Worm (Caenorhabditis elegans) whole organism, dauer: ENCODE results near the gene dao-2.

Experiments used
- unc-62 ChIP-seq: sonication (generic microtip); optimal IDR thresholded peaks from 2 replicates; lab custom pipeline; 2017; ENCODE audit warnings: missing biosample characterization, missing genetic modification reagents, missing genetic modification characterization

dao-2 gene

DNA sequence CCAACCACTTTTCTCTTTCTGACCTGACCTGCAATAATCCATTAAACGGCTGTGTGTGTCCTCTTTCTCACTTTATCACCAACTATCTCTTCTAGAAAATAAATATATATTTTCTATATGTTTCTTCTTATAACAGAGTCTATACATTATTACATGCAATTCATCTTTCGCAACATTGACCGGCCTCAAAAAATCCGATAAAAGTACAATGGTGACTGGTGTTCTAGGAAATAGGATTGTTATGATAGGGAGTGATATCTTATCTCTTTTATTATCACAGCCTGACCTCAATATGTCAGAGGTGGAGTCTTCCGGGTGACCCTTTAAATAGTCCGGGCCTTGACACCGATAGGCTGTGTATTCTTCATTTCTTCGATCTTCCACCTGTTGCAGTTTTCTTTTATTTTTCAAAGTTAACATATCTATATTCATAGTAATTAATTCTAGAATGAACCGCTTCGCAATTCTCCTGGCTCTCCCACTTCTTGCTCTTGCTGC, at the start of gene dao-2:
dao-2 (plus strand) TSS at position 448 of the 498 bp plus-strand sequence.
- no peak for TF ChIP-seq unc-62

DNA sequence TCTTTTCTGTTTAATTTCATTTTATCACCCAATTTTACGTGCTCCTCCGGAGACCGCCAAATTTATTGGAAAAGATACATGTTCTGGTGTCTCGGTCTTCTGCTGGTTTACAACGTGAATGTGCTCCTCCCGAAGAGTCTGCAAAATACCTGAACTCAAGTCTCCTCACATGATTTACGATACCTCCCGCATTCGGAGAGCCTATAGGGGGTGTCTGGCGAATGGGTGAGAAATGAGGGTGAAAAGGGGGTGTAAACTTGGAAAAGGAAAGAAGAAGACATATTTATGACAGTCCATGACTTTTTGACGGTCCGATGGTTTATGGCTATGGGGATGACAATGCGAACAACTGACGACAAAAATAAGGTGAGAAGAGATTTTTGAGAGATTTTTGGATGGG, 46.5 kb upstream of the dao-2 start:
- TF ChIP-seq unc-62: no peak

DNA sequence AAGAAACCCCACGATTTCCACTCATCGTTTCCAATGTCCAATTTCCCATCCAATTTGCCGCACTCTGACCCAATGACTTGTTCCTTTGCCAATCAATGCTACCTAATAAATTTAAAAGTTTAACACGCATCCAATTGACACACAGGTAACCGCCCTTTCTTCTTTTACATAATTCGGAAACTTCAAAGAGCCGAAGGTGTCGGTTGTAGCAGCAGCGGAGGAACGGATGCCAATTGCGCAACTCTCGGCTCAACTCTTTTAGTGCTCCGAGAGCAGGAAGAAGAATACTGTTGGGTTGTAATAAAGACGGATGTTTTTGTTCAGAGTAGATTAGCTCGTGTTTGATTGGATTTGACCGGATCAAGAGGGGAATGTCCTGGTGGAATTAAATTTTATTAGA, 45.5 kb upstream of the dao-2 start:
- TF ChIP-seq unc-62: no peak

DNA sequence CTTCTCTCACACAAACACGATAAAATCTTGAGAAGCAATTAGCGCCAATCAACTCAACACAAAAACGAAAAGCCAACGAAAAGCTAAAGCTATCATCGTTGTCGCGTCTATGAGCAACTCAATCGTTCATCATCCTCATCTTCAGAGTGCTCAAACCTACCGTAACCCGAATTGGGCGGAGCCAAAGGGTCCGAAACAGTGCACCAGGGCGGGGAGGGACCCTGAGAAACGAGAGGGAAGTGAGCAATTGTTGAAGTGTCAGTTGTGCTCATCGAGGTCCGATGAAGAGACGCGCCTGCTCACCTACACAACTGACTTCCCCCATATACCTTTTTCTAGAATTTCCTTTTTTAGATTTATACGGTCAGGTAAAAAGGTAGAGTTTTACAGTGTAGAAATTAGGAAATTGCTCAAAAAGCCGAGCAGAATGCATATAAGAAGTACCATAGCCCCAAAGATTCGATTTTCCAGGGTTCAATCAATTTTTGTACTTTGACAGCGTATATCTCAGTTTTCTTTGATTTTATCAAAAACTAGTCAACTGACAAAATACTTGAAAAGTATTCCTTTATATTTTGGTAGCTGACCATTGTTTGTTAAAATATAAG, 44.3 kb upstream of the dao-2 start, which contains the start of gene hlh-1:
hlh-1 (plus strand) TSS at position 275 of the 608 bp plus-strand sequence.
- no peak for TF ChIP-seq unc-62

DNA sequence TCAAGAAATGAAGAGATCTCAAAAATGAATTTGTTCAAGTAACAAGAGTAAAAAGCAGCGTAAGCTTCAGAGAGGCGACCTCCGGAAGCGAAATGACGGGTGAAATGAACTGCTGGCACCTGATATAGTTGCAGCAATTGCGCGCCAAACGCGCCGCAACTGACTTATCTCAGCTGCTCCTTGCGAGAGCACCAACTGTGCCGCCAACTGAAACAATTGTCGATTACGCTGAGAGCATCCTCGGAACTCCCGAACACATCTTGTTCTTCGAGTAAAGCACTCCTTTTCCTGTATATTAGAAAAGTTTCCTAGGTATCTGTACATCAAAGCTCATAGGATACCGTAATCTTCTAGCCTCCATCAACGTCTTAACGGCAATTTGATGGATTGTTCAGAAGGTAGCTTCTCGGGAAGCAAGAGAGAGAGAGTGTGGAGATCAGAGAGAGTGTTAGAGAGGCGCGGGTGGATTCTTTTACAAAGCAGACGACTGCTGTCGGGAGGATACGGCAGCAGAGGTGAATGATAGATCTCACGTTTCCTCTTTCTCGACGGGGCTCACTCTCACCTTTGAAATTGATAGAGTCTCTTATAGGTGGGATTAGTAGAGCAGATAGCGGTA, 42.7 kb upstream of the dao-2 start:
- no peak for TF ChIP-seq unc-62

DNA sequence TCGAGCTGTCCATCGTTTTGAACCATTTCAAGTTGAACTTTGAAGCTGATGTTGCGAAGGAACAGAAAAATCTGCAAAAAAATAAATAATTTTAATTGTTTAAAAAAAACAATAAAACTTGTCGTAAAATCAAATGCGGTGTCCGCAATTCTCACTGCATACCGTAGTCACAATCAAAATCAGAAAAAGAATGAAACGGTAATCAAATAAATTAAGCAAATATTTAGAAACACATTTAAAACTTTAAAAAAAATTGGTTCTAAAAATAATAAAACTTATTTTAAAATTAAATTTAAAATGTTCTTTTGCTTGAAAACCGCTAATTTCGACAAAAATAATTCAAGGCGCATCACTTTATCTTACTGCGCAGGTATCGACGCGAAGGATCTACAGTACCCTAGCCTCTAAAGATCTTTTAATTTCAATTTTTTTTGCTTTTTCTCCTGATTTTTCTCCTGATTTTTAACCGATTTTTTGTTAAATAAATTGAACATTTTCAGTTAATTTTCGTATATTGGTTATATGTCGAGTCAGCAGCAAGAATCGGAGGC, 39.6 kb upstream of the dao-2 start, which contains the start of the genes B0304.4 and B0304.2:
B0304.4 (minus strand) TSS at position 101 of the 551 bp plus-strand sequence.
B0304.2 (plus strand) TSS at position 501 of the 551 bp plus-strand sequence.
- TF ChIP-seq unc-62: no peak

DNA sequence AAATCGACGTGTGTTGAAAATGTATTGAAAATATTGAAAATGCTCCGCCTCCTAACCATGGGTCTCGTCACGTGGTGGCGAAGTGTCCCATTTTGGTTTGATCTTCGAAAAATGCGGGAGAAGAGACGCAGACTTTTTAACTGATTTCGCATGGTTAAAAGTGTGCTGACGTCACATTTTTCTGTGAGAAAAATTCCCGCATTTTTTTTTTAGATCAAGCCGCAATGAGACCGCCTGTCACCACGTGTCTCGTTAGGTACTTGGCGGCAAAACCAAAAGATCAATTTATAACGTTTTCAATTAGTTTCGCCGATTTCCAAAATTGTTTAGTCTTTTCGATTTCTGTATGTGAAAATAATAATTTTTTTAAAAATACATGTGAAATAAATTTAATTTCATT, 37.6 kb upstream of the dao-2 start:
- no peak for TF ChIP-seq unc-62

DNA sequence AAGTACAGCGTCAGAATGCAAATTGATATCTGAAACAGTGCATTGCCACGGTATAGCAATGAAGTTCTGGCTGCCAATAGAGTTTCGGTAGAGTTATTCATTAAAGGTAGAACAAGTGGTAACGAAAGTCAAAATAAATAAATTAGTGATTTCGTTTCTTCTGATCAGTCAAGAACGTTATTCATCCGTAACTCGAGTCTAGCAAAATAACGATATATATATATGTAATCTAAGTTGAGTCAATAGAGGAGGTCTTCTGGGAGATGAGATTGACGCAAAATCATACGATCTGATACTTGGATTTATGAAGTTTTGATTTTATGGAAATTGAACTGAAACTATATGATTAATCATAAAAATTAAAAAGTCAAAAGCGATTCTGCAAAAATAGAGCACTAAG, 35.0 kb upstream of the dao-2 start, which contains the start of gene sra-35:
sra-35 (minus strand) TSS at position 101 of the 400 bp plus-strand sequence.
- no peak for TF ChIP-seq unc-62

DNA sequence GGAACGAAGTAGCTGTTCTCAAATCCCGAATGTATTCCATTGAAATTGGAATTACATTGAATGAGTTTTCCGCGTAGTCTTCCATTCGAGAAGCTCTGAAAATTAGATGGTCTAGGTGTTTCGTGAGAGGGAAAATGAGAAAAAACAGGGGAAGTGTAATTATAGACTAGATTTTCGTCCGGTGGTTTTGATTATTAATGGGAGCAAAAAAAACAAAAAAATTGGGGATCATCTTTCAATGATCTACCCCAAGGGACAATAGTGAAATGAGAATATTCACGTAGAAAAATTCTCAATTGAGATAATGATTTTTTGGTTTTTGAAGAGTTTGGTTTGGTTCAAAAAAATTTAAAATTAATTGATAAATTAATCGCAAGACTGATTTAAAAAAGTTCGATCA, 30.9 kb upstream of the dao-2 start, which contains the start of gene sra-32:
sra-32 (minus strand) TSS at position 101 of the 400 bp plus-strand sequence.
- TF ChIP-seq unc-62: no peak

DNA sequence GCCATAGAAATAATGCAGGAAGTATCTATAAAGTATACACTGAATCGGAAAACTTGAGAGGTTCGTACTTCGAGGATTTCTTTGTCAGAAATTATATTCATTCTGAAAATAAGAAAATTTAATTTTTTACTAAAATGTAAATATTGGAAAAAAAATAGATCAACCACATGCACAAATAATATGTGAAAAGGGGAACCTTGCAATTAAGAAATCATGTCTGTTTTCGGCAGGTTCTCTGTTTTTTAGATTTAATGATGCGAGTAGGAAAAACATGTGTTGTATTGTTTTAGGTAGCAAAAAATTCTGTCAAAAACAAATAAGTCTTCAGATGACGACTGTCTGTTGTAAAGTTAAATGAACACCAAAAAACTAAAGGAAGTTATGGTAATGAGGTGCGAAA, 25.6 kb upstream of the dao-2 start, which contains the start of gene sra-33:
sra-33 (minus strand) TSS at position 101 of the 400 bp plus-strand sequence.
- no peak for TF ChIP-seq unc-62

DNA sequence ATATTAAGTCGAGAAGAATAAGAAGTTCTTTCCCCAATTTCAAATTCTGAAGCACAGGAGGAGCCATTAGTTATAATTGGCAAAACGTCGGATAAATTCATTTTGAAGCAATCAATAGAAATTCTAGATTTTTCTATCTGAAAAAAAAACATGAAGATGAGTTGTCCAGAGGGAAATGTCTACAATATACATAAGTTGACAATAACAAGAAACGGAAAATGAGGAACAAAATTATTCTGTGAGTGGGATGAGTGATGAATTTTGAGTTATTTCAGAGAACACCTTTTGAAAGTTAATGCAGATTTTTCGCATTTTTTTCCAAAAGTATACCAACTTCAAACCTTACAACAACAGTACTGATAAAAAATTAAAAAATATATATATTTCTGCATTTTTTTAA, 22.1 kb upstream of the dao-2 start, which contains the start of gene sra-36:
sra-36 (minus strand) TSS at position 101 of the 400 bp plus-strand sequence.
- no peak for TF ChIP-seq unc-62

DNA sequence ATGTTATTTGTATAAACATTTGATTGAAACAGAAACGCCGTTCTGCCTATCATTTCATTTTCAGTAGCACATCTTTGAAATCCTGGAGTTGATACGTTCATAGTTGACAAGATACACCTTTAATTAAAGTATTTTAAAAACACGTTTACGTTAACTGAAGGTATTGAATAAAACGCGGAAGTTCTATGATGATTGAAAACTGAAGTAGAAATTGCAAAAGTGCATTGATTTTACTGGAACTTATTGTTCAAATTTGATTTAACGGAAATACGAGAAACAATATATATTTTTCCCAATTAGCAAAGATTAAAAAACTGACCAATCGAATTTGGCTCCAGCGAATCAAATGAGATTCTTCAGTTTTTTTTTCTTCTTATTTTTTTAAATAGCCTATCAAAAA, 19.2 kb upstream of the dao-2 start, which contains the start of gene sra-34:
sra-34 (minus strand) TSS at position 101 of the 400 bp plus-strand sequence.
- TF ChIP-seq unc-62: no peak

DNA sequence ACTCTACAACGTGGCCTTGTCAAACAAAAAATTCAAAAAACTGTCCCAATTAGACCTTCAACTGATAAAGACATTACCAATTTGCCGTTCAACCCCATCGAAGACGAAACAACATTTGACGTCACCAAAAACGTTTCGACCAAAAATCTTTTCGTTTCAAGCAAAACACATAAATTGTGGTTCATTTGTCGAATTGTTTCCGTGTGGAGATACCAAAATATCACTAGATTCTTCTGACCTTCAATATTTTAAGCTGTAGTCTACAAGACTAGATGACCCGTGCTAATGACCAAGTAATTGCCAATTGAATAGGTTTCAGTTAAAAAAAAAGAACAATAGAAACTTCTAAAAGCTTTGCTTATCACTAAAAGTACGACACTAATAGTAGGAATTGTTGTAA, 14.3 kb upstream of the dao-2 start:
- TF ChIP-seq unc-62: no peak

DNA sequence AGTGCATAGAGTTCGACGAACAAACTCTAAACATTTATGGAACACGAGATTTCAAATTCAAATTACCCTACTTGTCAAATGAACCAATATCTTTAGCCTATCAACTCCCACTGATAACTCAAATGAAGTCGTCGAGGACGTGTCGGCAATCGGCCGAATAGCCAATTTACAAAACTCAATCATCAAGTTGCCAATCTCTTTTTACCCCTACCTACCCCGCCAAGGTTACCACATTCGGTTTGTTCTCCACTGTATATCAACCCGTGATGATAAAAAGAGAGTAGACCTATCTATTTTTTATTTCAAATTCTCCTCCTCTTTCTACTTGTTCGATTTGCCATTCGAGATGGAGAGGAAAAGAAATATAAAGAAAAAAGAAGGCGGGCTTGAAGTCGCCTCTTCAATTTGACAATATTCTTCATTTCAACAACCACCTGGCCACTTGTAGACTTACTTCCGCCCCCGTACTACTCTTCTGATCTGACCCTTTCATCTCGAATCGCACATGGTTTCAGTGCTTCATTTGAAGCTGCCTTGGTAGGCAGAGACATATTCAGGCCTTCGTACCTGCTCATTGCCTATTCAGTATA, 12.7 kb upstream of the dao-2 start:
- no peak for TF ChIP-seq unc-62

DNA sequence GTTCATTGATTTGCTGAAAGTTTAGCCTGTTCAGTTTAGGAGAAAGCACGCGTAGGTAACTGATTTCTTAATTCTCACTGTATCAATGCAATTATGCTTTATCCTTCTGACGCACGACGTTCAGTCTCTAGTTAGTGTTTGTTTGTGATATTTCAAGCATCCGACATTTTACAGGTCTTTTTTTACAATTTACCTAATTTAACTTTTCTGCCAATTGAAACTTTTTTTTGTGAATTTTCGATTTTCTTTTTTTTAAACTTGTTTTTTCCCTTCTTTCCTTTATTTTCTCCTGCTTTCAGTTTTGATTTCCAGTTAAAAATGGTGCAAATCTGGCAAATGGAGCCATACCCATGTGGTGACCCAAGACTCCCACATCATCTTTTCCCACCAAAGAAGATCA, 12.0 kb upstream of the dao-2 start, which contains the start of gene K07E1.1:
K07E1.1 (plus strand) TSS at position 301 of the 400 bp plus-strand sequence.
- no peak for TF ChIP-seq unc-62

DNA sequence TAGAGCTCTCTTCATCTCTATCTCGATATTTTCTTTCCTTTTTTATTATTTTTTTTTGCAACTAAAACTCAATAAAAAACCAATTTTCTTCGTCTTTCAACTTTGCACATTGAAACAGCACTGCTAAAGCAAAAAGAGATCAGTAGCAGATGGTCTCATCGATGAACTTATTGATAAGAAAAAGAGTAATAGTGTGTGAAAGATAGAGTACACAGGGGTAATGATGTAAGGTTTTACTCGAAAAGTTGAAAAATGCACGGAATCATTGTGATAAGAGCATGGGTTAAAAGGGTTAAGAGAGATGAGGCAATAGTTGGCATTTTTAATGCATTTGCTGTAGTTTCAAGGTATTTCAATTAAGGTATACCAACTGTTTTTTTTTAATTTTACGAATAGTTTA, 10.7 kb upstream of the dao-2 start:
- TF ChIP-seq unc-62: no peak

DNA sequence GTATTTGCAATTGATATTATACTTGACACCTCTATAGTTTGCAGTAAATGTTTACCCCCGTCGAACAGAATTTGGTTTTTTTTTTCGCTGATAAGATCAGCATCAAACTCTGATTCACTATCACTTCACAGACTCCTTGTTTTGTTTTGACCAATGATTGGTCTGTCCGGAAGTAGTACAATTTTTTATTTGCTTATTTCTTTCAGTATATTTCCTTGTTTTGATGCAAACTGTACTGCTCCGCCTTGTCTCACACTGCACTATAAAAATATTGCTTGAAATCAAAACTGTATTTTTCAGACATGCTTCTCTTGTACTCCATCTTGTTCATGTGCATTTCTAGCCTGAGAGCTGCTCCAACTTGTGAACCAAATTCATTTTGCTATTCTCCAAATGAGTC, 5.3 kb upstream of the dao-2 start, which contains the start of gene M03A1.3:
M03A1.3 (plus strand) TSS at position 301 of the 400 bp plus-strand sequence.
- TF ChIP-seq unc-62: no peak
